Fruit fly (Drosophila melanogaster): Measurements from ENCODE around the gene lectin-24A.

lectin-24A gene

dm6 chr2L:3697772-3698171 is 19.8 kb downstream of the lectin-24A start, which contains the start of gene CG3604:
TSS of gene CG3604 (minus strand) at chr2L:3697872.
- TF ChIP-seq Myc (optimal IDR thresholded peaks at IDR 0.05) (no peak), insv (optimal IDR thresholded peaks at IDR 0.05) (no peak), psq (optimal IDR thresholded peaks at IDR 0.05) (no peak), h (optimal IDR thresholded peaks at IDR 0.05) (no peak), ttk (optimal IDR thresholded peaks at IDR 0.05) (no peak), Sin3A (optimal IDR thresholded peaks at IDR 0.05) (no peak)

dm6 chr2L:3696438-3696837 is 21.1 kb downstream of the lectin-24A start, which contains the start of gene IM33:
TSS of gene IM33 (minus strand) at chr2L:3696658.
- TF ChIP-seq Myc (optimal IDR thresholded peaks at IDR 0.05) = no peak
- no peak for TF ChIP-seq h (optimal IDR thresholded peaks at IDR 0.05)

- TF ChIP-seq ttk (optimal IDR thresholded peaks at IDR 0.05) (no peak), h (optimal IDR thresholded peaks at IDR 0.05) (no peak), psq (optimal IDR thresholded peaks at IDR 0.05) (no peak), Sin3A (optimal IDR thresholded peaks at IDR 0.05) (no peak), insv (optimal IDR thresholded peaks at IDR 0.05) (no peak), Myc (optimal IDR thresholded peaks at IDR 0.05) (no peak)
Measured at dm6 chr2L:3695361-3695818, 22.2 kb downstream of the lectin-24A start, which contains the start of gene CG16713. TSS of gene CG16713 (minus strand) at chr2L:3695411.

dm6 chr2L:3694920-3695319 is 22.7 kb downstream of the lectin-24A start, which contains the start of gene CG43165:
TSS of gene CG43165 (minus strand) at chr2L:3695020.
- TF ChIP-seq psq (optimal IDR thresholded peaks at IDR 0.05) (no peak), ttk (optimal IDR thresholded peaks at IDR 0.05) (no peak), Myc (optimal IDR thresholded peaks at IDR 0.05) (no peak), Sin3A (optimal IDR thresholded peaks at IDR 0.05) (no peak), insv (optimal IDR thresholded peaks at IDR 0.05) (no peak), h (optimal IDR thresholded peaks at IDR 0.05) (no peak)

- TF ChIP-seq ttk (optimal IDR thresholded peaks at IDR 0.05) (no peak), h (optimal IDR thresholded peaks at IDR 0.05) (no peak), Myc (optimal IDR thresholded peaks at IDR 0.05) (no peak), insv (optimal IDR thresholded peaks at IDR 0.05) (no peak), psq (optimal IDR thresholded peaks at IDR 0.05) (no peak), Sin3A (optimal IDR thresholded peaks at IDR 0.05) (no peak)
Measured at dm6 chr2L:3693805-3694204, 23.8 kb downstream of the lectin-24A start, which contains the start of gene Acp24A4. TSS of gene Acp24A4 (minus strand) at chr2L:3693905.

dm6 chr2L:3693082-3693481 is 24.5 kb downstream of the lectin-24A start, which contains the start of gene CG3513:
TSS of gene CG3513 (minus strand) at chr2L:3693182.
- TF ChIP-seq ttk (optimal IDR thresholded peaks at IDR 0.05) (no peak), psq (optimal IDR thresholded peaks at IDR 0.05) (no peak), Myc (optimal IDR thresholded peaks at IDR 0.05) (no peak), insv (optimal IDR thresholded peaks at IDR 0.05) (no peak), Sin3A (optimal IDR thresholded peaks at IDR 0.05) (no peak), h (optimal IDR thresholded peaks at IDR 0.05) (no peak)

- TF ChIP-seq Myc (optimal IDR thresholded peaks at IDR 0.05) (no peak), psq (optimal IDR thresholded peaks at IDR 0.05) (no peak), insv (optimal IDR thresholded peaks at IDR 0.05) (no peak), h (optimal IDR thresholded peaks at IDR 0.05) (no peak), ttk (optimal IDR thresholded peaks at IDR 0.05) (no peak), Sin3A (optimal IDR thresholded peaks at IDR 0.05) (no peak)
Measured at dm6 chr2L:3692466-3692865, 25.1 kb downstream of the lectin-24A start, which contains the start of gene CG16704. TSS of gene CG16704 (minus strand) at chr2L:3692587.

dm6 chr2L:3685139-3685851 is 32.3 kb downstream of the lectin-24A start:
- TF ChIP-seq Sin3A (optimal IDR thresholded peaks at IDR 0.05) = no peak
- TF ChIP-seq psq (optimal IDR thresholded peaks at IDR 0.05) = no peak
- no peak for TF ChIP-seq h (optimal IDR thresholded peaks at IDR 0.05)
- no peak for TF ChIP-seq insv (optimal IDR thresholded peaks at IDR 0.05)
- no peak for TF ChIP-seq ttk (optimal IDR thresholded peaks at IDR 0.05)
- TF ChIP-seq Myc (optimal IDR thresholded peaks at IDR 0.05) = no peak

dm6 chr2L:3682489-3682888 is 35.1 kb downstream of the lectin-24A start:
- no peak for TF ChIP-seq Sin3A (optimal IDR thresholded peaks at IDR 0.05)
- TF ChIP-seq ttk (optimal IDR thresholded peaks at IDR 0.05) = no peak
- no peak for TF ChIP-seq Myc (optimal IDR thresholded peaks at IDR 0.05)

- TF ChIP-seq h (optimal IDR thresholded peaks at IDR 0.05) = no peak
- no peak for TF ChIP-seq psq (optimal IDR thresholded peaks at IDR 0.05)
- TF ChIP-seq Myc (optimal IDR thresholded peaks at IDR 0.05) = no peak
- TF ChIP-seq insv (optimal IDR thresholded peaks at IDR 0.05) = no peak
- no peak for TF ChIP-seq Sin3A (optimal IDR thresholded peaks at IDR 0.05)
- TF ChIP-seq ttk (optimal IDR thresholded peaks at IDR 0.05) = no peak
Measured at dm6 chr2L:3681338-3681737, 36.2 kb downstream of the lectin-24A start.

- TF ChIP-seq Myc (optimal IDR thresholded peaks at IDR 0.05) = no peak
- no peak for TF ChIP-seq psq (optimal IDR thresholded peaks at IDR 0.05)
- TF ChIP-seq insv (optimal IDR thresholded peaks at IDR 0.05) = no peak
- TF ChIP-seq h (optimal IDR thresholded peaks at IDR 0.05) = no peak
- TF ChIP-seq ttk (optimal IDR thresholded peaks at IDR 0.05) = no peak
- TF ChIP-seq Sin3A (optimal IDR thresholded peaks at IDR 0.05) = no peak
Measured at dm6 chr2L:3675770-3676169, 41.8 kb downstream of the lectin-24A start.

- TF ChIP-seq Myc (optimal IDR thresholded peaks at IDR 0.05) (no peak), ttk (optimal IDR thresholded peaks at IDR 0.05) (no peak)
Measured at dm6 chr2L:3670481-3670880, 47.1 kb downstream of the lectin-24A start, which contains the start of gene Sfp24Bc. TSS of gene Sfp24Bc (minus strand) at chr2L:3670581.

dm6 chr2L:3669675-3670074 is 47.9 kb downstream of the lectin-24A start, which contains the start of gene Sfp24Bb:
TSS of gene Sfp24Bb (minus strand) at chr2L:3669775.
- TF ChIP-seq Sin3A (optimal IDR thresholded peaks at IDR 0.05) (no peak), ttk (optimal IDR thresholded peaks at IDR 0.05) (no peak), psq (optimal IDR thresholded peaks at IDR 0.05) (no peak), h (optimal IDR thresholded peaks at IDR 0.05) (no peak), insv (optimal IDR thresholded peaks at IDR 0.05) (no peak), Myc (optimal IDR thresholded peaks at IDR 0.05) (no peak)
